Worm (Caenorhabditis elegans): Measurements from ENCODE around the gene tmem-231.

- TF ChIP-seq nhr-10 (tag; optimal IDR thresholded peaks at IDR 0.05) (no peak), unc-62 (GFP tag; optimal IDR thresholded peaks at IDR 0.05) (no peak), blmp-1 (tag; optimal IDR thresholded peaks at IDR 0.05; ENCODE audit: insufficient read depth) (no peak), unc-39 (tag; optimal IDR thresholded peaks at IDR 0.05) (no peak), F13H6.1 (tag; optimal IDR thresholded peaks at IDR 0.05) (no peak)
Observed at ce11 chrIV:8376923-8377322, 49.7 kb upstream of the tmem-231 start.
